Worm (Caenorhabditis elegans) whole organism, young adult: ENCODE measurements around the gene C18G1.8.

Source experiments
- B0261.1 ChIP-seq: sonication (generic microtip); optimal IDR thresholded peaks from 2 replicates; lab custom pipeline; 2016; ENCODE audit warnings: mild to moderate bottlenecking, missing genetic modification characterization, moderate library complexity, missing compliant biosample characterization
- F22D6.2 ChIP-seq: sonication (generic microtip); optimal IDR thresholded peaks from 2 replicates; lab custom pipeline; 2016; ENCODE audit warnings: mild to moderate bottlenecking, missing genetic modification characterization, missing compliant biosample characterization
- Y79H2A.3 ChIP-seq: fragments of 200-800 bp; sonication (Bioruptor generic); conservative IDR thresholded peaks from 2 replicates; pipeline ENCODE4 v1.3.6; 2022; ENCODE audit warnings: missing genetic modification reagents, missing genetic modification characterization, missing compliant biosample characterization
- ccch-3 ChIP-seq: fragments of 200-800 bp; sonication (Bioruptor generic); optimal IDR thresholded peaks from 2 replicates; lab custom pipeline; 2018; ENCODE audit warnings: mild to moderate bottlenecking, missing genetic modification characterization, missing compliant biosample characterization
- dpff-1 ChIP-seq: sonication (generic microtip); optimal IDR thresholded peaks from 2 replicates; lab custom pipeline; 2017; ENCODE audit warnings: mild to moderate bottlenecking, missing genetic modification characterization, missing compliant biosample characterization
- efl-1 ChIP-seq: fragments of 150-350 bp; optimal IDR thresholded peaks from 2 replicates; lab custom pipeline; 2014; ENCODE audit warnings: missing biosample characterization, missing genetic modification reagents, missing genetic modification characterization
- lin-35 ChIP-seq, 3 experiments: fragments of 150-350 bp in 2 of 3; sonication (generic microtip) in 1 of 3; optimal IDR thresholded peaks; 2 replicates each; lab custom pipeline; 2014 to 2018; ENCODE audit warnings: missing biosample characterization in 3 of 3, missing genetic modification characterization in 3 of 3, missing genetic modification reagents in 3 of 3
- snpc-4 ChIP-seq, 5 experiments: fragments of 150-350 bp in 1 of 5; sonication (generic microtip) in 4 of 5; optimal IDR thresholded peaks; 2 replicates each; lab custom pipeline; 2014 to 2018; ENCODE audit warnings: missing genetic modification characterization in 5 of 5, missing biosample characterization in 3 of 5, antibody characterized with exemption in 2 of 5, mild to moderate bottlenecking in 2 of 5, missing compliant biosample characterization in 2 of 5, missing genotype in 2 of 5, moderate library complexity in 2 of 5, missing genetic modification reagents in 1 of 5
- unc-62 ChIP-seq: fragments of 150-350 bp; optimal IDR thresholded peaks from 2 replicates; lab custom pipeline; 2014; ENCODE audit warnings: missing biosample characterization, missing genetic modification reagents, missing genetic modification characterization

- no peak for TF ChIP-seq unc-62 (GFP tag; lab: Kevin White, UChicago)
- 0 out of 2 replicates have a peak, but pooled peaks have one; percentile 24 for TF ChIP-seq Y79H2A.3 (GFP tag; lab: Robert Waterston, UW)
- peak; percentile 77 for TF ChIP-seq efl-1 (GFP tag; lab: Kevin White, UChicago)
- TF ChIP-seq F22D6.2 = no peak
- TF ChIP-seq lin-35 (GFP tag; optimal IDR thresholded peaks at IDR 0.05; lab: Kevin White, UChicago) = peak in 1 of 3 experiments; percentile 38
- TF ChIP-seq snpc-4 (GFP tag; optimal IDR thresholded peaks at IDR 0.05; lab: Kevin White, UChicago) = peak; percentile 21
- peak in 3 of 4 experiments; percentile 43 to 64 (median 59) for TF ChIP-seq snpc-4 (tag; optimal IDR thresholded peaks at IDR 0.05; lab: Kevin White, UChicago)
- TF ChIP-seq ccch-3 (GFP tag; lab: Kevin White, UChicago) = no peak
- no peak for TF ChIP-seq dpff-1 (tag; lab: Kevin White, UChicago)
- TF ChIP-seq B0261.1 = no peak
These were observed 35.0 kb downstream of the C18G1.8 start, which contains the start of gene F39G3.3 for ce11 chrV:4731154-4731961.
